Fruit fly (Drosophila melanogaster): ENCODE results near the gene Rsf1.

DNA sequence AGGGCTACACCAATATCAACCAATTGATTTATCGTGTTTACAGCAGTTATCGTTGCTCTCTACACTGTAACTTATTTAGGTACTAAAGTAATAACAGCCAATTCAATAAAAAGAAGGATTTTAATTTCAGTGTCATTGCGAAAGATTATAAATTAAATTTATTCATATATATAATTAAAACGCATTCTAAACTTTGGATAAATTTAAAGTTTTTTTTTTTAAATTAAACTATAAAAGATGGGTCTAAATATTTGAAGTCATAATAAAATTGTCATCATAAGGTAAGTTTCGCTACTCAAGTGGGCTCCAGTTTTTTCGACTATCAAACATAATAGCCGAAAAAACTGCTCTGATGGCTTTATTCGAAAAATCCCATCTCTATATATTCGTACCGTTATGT is 8.9 kb upstream of the Rsf1 start, which contains the start of gene trk:
- TF ChIP-seq CG12605 (GFP tag; IDR thresholded peaks at IDR 0.05) (no peak), CG15710 (tag; optimal IDR thresholded peaks at IDR 0.05) (no peak), rn (GFP tag; IDR thresholded peaks at IDR 0.05) (no peak), CG8159 (tag; optimal IDR thresholded peaks at IDR 0.05) (no peak), CG14655 (GFP tag; optimal IDR thresholded peaks at IDR 0.05) (no peak), CG8301 (tag; optimal IDR thresholded peaks at IDR 0.05) (no peak), Snoo (tag; optimal IDR thresholded peaks at IDR 0.05) (no peak), CG13204 (GFP tag; optimal IDR thresholded peaks at IDR 0.05) (no peak), Pif1B (GFP tag; optimal IDR thresholded peaks at IDR 0.05) (no peak), fd96Ca (GFP tag; IDR thresholded peaks at IDR 0.05) (no peak), CG10348 (GFP tag; IDR thresholded peaks at IDR 0.05) (no peak), CG34367 (tag; optimal IDR thresholded peaks at IDR 0.05) (no peak)

All from whole organism, pupa.